Worm (Caenorhabditis elegans) whole organism, L4 larva: ENCODE results near the gene F38A1.9.

Source experiments
- F10B5.3 ChIP-seq: sonication (generic microtip); optimal IDR thresholded peaks from 2 replicates; lab custom pipeline; 2016; ENCODE audit warnings: mild to moderate bottlenecking, missing genetic modification characterization, missing compliant biosample characterization
- ceh-28 ChIP-seq: fragments of 150-350 bp; optimal IDR thresholded peaks from 2 replicates; lab custom pipeline; 2014; ENCODE audit warnings: missing biosample characterization, missing genetic modification reagents, missing genetic modification characterization
- ces-1 ChIP-seq: fragments of 150-350 bp; sonication (generic microtip); optimal IDR thresholded peaks from 4 replicates; lab custom pipeline; 2014; ENCODE audit warnings: missing biosample characterization, missing genetic modification reagents, missing genetic modification characterization
- ctbp-1 ChIP-seq: fragments of 200-800 bp; sonication (Bioruptor generic); IDR thresholded peaks from 2 replicates; pipeline ENCODE4 v1.3.6; 2022; ENCODE audit warnings: missing genetic modification reagents, missing genetic modification characterization, missing compliant biosample characterization
- daf-12 ChIP-seq: fragments of 150-350 bp; optimal IDR thresholded peaks from 2 replicates; lab custom pipeline; 2014; ENCODE audit warnings: missing biosample characterization, missing genetic modification reagents, missing genetic modification characterization
- mdt-29 ChIP-seq: fragments of 200-800 bp; sonication (Bioruptor generic); IDR thresholded peaks from 2 replicates; pipeline ENCODE4 v1.3.6; 2022; ENCODE audit warnings: missing genetic modification reagents, missing genetic modification characterization, missing compliant biosample characterization
- pqm-1 ChIP-seq: sonication (generic microtip); optimal IDR thresholded peaks from 2 replicates; lab custom pipeline; 2017; ENCODE audit warnings: missing biosample characterization, missing genetic modification characterization
- snpc-1.2 ChIP-seq: fragments of 200-800 bp; sonication (Bioruptor generic); IDR thresholded peaks from 2 replicates; pipeline ENCODE4 v1.3.6; 2022; ENCODE audit warnings: missing genetic modification reagents, missing genetic modification characterization, missing compliant biosample characterization
- snpc-4 ChIP-seq: fragments of 150-350 bp; optimal IDR thresholded peaks from 2 replicates; lab custom pipeline; 2014; ENCODE audit warnings: missing biosample characterization, missing genetic modification characterization
- unc-130 ChIP-seq: sonication (generic microtip); optimal IDR thresholded peaks from 2 replicates; lab custom pipeline; 2016; ENCODE audit warnings: missing genetic modification reagents, missing genetic modification characterization, missing compliant biosample characterization
- ztf-11 ChIP-seq: fragments of 150-350 bp; optimal IDR thresholded peaks from 2 replicates; lab custom pipeline; 2014; ENCODE audit warnings: missing biosample characterization, missing genetic modification characterization

- TF ChIP-seq snpc-1.2 (GFP tag; lab: Robert Waterston, UW) (no peak), ztf-11 (tag; lab: Kevin White, UChicago) (no peak), pqm-1 (tag; lab: Kevin White, UChicago) (no peak), unc-130 (GFP tag; lab: Kevin White, UChicago) (no peak), daf-12 (no peak), snpc-4 (tag; lab: Kevin White, UChicago) (no peak), ces-1 (GFP tag; lab: Kevin White, UChicago) (no peak), F10B5.3 (tag; lab: Kevin White, UChicago) (no peak), ctbp-1 (GFP tag; lab: Robert Waterston, UW) (no peak), mdt-29 (GFP tag; lab: Robert Waterston, UW) (no peak), ceh-28 (tag; lab: Kevin White, UChicago) (no peak)
These were observed 5.5 kb downstream of the F38A1.9 start, which contains the start of gene F38A1.8 for ce11 chrIV:1239686-1240085.
